In genomic region chr3L:18640584-18641527, dm6 we compare ENCODE assay signal across 5 fruit fly cellular contexts.
A peak's percentile ranks its signal among the peaks of the same experiment; 100 is the strongest.
TF ChIP-seq lines count a peak whose summit lies in the region.

No protein-coding gene starts in this region.

- TF ChIP-seq CTCF in whole organism, embryonic (GFP tag; optimal IDR thresholded peaks at IDR 0.05; lab: Kevin White, UChicago) = peak; percentile 22

TF ChIP-seq in whole organism, adult, 20 proteins besides CTCF, POLR2A, EP300 and RAD21 (continues in another document):
- peak; percentile 90 for TF ChIP-seq CG14711 (tag; optimal IDR thresholded peaks at IDR 0.05; lab: Kevin White, UChicago)
- TF ChIP-seq kay (GFP tag; lab: Kevin White, UChicago; ENCODE audit: borderline replicate concordance) = peak; percentile 98
- peak; percentile 96 for TF ChIP-seq Clk (GFP tag; optimal IDR thresholded peaks at IDR 0.05; lab: Kevin White, UChicago)
- TF ChIP-seq toe (GFP tag; optimal IDR thresholded peaks at IDR 0.05; lab: Kevin White, UChicago) = peak; percentile 96
- peak; percentile 69 for TF ChIP-seq tj (GFP tag; optimal IDR thresholded peaks at IDR 0.05; lab: Kevin White, UChicago)
- peak; percentile 96 for TF ChIP-seq CG11617 (GFP tag; optimal IDR thresholded peaks at IDR 0.05; lab: Kevin White, UChicago)
- TF ChIP-seq CG1620 (GFP tag; optimal IDR thresholded peaks at IDR 0.05; lab: Kevin White, UChicago) = peak; percentile 79
- TF ChIP-seq CG5204 (GFP tag; optimal IDR thresholded peaks at IDR 0.05; lab: Kevin White, UChicago) = peak; percentile 97
- peak; percentile 95 for TF ChIP-seq CG7101 (tag; optimal IDR thresholded peaks at IDR 0.05; lab: Kevin White, UChicago)
- TF ChIP-seq CG33017 (tag; optimal IDR thresholded peaks at IDR 0.05; lab: Kevin White, UChicago) = peak; percentile 96
- peak; percentile 96 for TF ChIP-seq CG7045 (GFP tag; optimal IDR thresholded peaks at IDR 0.05; lab: Kevin White, UChicago)
- TF ChIP-seq CG12768 (GFP tag; optimal IDR thresholded peaks at IDR 0.05; lab: Kevin White, UChicago) = peak; percentile 95
- peak; percentile 87 for TF ChIP-seq bab1 (GFP tag; optimal IDR thresholded peaks at IDR 0.05; lab: Kevin White, UChicago)
- TF ChIP-seq ovo (GFP tag; optimal IDR thresholded peaks at IDR 0.05; lab: Kevin White, UChicago) = peak; percentile 66
- no peak for TF ChIP-seq cnc (optimal IDR thresholded peaks at IDR 0.05; lab: Kevin White, UChicago)
- TF ChIP-seq Mnt (GFP tag; optimal IDR thresholded peaks at IDR 0.05; lab: Kevin White, UChicago) = peak; percentile 78
- TF ChIP-seq Hr96 (GFP tag; optimal IDR thresholded peaks at IDR 0.05; lab: Kevin White, UChicago) = peak; percentile 96
- peak; percentile 87 for TF ChIP-seq Crg-1 (GFP tag; optimal IDR thresholded peaks at IDR 0.05; lab: Kevin White, UChicago)

TF ChIP-seq in whole organism, embryonic, 481 proteins besides CTCF, POLR2A, EP300 and RAD21 (continues in another document):
- peak in 1 of 2 experiments; percentile 86 for TF ChIP-seq Hr78 (GFP tag; optimal IDR thresholded peaks at IDR 0.05; lab: Kevin White, UChicago)
- TF ChIP-seq CG17829 (tag; optimal IDR thresholded peaks at IDR 0.05; lab: Kevin White, UChicago) = peak; percentile 82
- TF ChIP-seq prd (optimal IDR thresholded peaks at IDR 0.05; lab: Kevin White, UChicago) = no peak
- peak; percentile 98 for TF ChIP-seq prd (GFP tag; IDR thresholded peaks at IDR 0.05; lab: Robert Waterston, UW)
- TF ChIP-seq exex (tag; optimal IDR thresholded peaks at IDR 0.05; lab: Kevin White, UChicago) = peak; percentile 62
- no peak for TF ChIP-seq bigmax (GFP tag; optimal IDR thresholded peaks at IDR 0.05; lab: Kevin White, UChicago)
- peak; percentile 54; the same call in 1 of the 2 replicates for TF ChIP-seq CG42726 (GFP tag; IDR thresholded peaks at IDR 0.05; lab: Robert Waterston, UW; ENCODE audit: partially characterized antibody)
- no peak for TF ChIP-seq CG9797 (GFP tag; optimal IDR thresholded peaks at IDR 0.05; lab: Kevin White, UChicago)
- peak; percentile 90 for TF ChIP-seq CG4820 (GFP tag; optimal IDR thresholded peaks at IDR 0.05; lab: Kevin White, UChicago)
- TF ChIP-seq ham (GFP tag; IDR thresholded peaks at IDR 0.05; lab: Robert Waterston, UW) = peak; percentile 89; the same call in 1 of the 2 replicates
- TF ChIP-seq CG3847 (GFP tag; IDR thresholded peaks at IDR 0.05; lab: Robert Waterston, UW) = peak; percentile 98
- TF ChIP-seq Neu2 (GFP tag; optimal IDR thresholded peaks at IDR 0.05; lab: Kevin White, UChicago; ENCODE audit: borderline replicate concordance) = peak; percentile 4
- TF ChIP-seq CG14860 (GFP tag; IDR thresholded peaks at IDR 0.05; lab: Robert Waterston, UW; ENCODE audit: partially characterized antibody) = no peak
- TF ChIP-seq sc (optimal IDR thresholded peaks at IDR 0.05; lab: Kevin White, UChicago) = no peak
- TF ChIP-seq sc (GFP tag; optimal IDR thresholded peaks at IDR 0.05; lab: Kevin White, UChicago) = peak; percentile 63
- peak; percentile 16; the same call in 1 of the 2 replicates for TF ChIP-seq CG13287 (GFP tag; IDR thresholded peaks at IDR 0.05; lab: Robert Waterston, UW; ENCODE audit: partially characterized antibody)
- peak; percentile 75 for TF ChIP-seq Nf-YB (GFP tag; optimal IDR thresholded peaks at IDR 0.05; lab: Kevin White, UChicago)

TF ChIP-seq in whole organism, prepupa, 60 proteins besides CTCF, POLR2A, EP300 and RAD21 (continues in another document):
- TF ChIP-seq Eip93F (GFP tag; optimal IDR thresholded peaks at IDR 0.05; lab: Kevin White, UChicago) = peak; percentile 38
- peak; percentile 85 for TF ChIP-seq Eip75B (GFP tag; optimal IDR thresholded peaks at IDR 0.05; lab: Kevin White, UChicago)
- TF ChIP-seq CG6276 (GFP tag; optimal IDR thresholded peaks at IDR 0.05; lab: Kevin White, UChicago) = peak; percentile 90
- TF ChIP-seq Sox102F (GFP tag; optimal IDR thresholded peaks at IDR 0.05; lab: Kevin White, UChicago) = peak; percentile 87
- peak; percentile 82 for TF ChIP-seq CG7368 (GFP tag; optimal IDR thresholded peaks at IDR 0.05; lab: Kevin White, UChicago)
- peak; percentile 96 for TF ChIP-seq acj6 (GFP tag; optimal IDR thresholded peaks at IDR 0.05; lab: Kevin White, UChicago)
- TF ChIP-seq Ets96B (tag; optimal IDR thresholded peaks at IDR 0.05; lab: Kevin White, UChicago) = peak; percentile 79
- TF ChIP-seq CG11294 (GFP tag; IDR thresholded peaks at IDR 0.05; lab: Robert Waterston, UW) = peak; percentile 97
- TF ChIP-seq Eip78C (GFP tag; lab: Kevin White, UChicago) = peak; percentile 96
- peak; percentile 94 for TF ChIP-seq CG32006 (GFP tag; optimal IDR thresholded peaks at IDR 0.05; lab: Kevin White, UChicago)
- TF ChIP-seq Smox (GFP tag; optimal IDR thresholded peaks at IDR 0.05; lab: Kevin White, UChicago) = peak; percentile 91
- peak; percentile 95 for TF ChIP-seq Hr39 (GFP tag; optimal IDR thresholded peaks at IDR 0.05; lab: Kevin White, UChicago)
- peak; percentile 96 for TF ChIP-seq Sox14 (GFP tag; optimal IDR thresholded peaks at IDR 0.05; lab: Kevin White, UChicago)
- peak; percentile 86 for TF ChIP-seq CG34406 (GFP tag; optimal IDR thresholded peaks at IDR 0.05; lab: Kevin White, UChicago)
- TF ChIP-seq cyc (GFP tag; optimal IDR thresholded peaks at IDR 0.05; lab: Kevin White, UChicago) = peak; percentile 95
- peak; percentile 91 for TF ChIP-seq Met (GFP tag; optimal IDR thresholded peaks at IDR 0.05; lab: Kevin White, UChicago)
- TF ChIP-seq CG11902 (GFP tag; optimal IDR thresholded peaks at IDR 0.05; lab: Kevin White, UChicago) = peak; percentile 86
- peak; percentile 98 for TF ChIP-seq CG15336 (GFP tag; IDR thresholded peaks at IDR 0.05; lab: Robert Waterston, UW)
- peak; percentile 95 for TF ChIP-seq achi (GFP tag; optimal IDR thresholded peaks at IDR 0.05; lab: Kevin White, UChicago)

TF ChIP-seq in whole organism, pupa, 21 proteins besides CTCF, POLR2A, EP300 and RAD21:
- TF ChIP-seq CG8159 (tag; optimal IDR thresholded peaks at IDR 0.05; lab: Kevin White, UChicago) (peak; percentile 86), gl (tag; optimal IDR thresholded peaks at IDR 0.05; lab: Kevin White, UChicago) (peak; percentile 61), CG15710 (tag; optimal IDR thresholded peaks at IDR 0.05; lab: Kevin White, UChicago) (peak; percentile 81), CG34367 (tag; optimal IDR thresholded peaks at IDR 0.05; lab: Kevin White, UChicago) (peak; percentile 87), rn (GFP tag; IDR thresholded peaks at IDR 0.05; lab: Robert Waterston, UW) (peak; percentile 99), CG13204 (GFP tag; optimal IDR thresholded peaks at IDR 0.05; lab: Kevin White, UChicago) (peak; percentile 45), CG17806 (tag; optimal IDR thresholded peaks at IDR 0.05; lab: Kevin White, UChicago) (peak; percentile 83), CG8301 (tag; optimal IDR thresholded peaks at IDR 0.05; lab: Kevin White, UChicago) (peak; percentile 96), CG14655 (GFP tag; optimal IDR thresholded peaks at IDR 0.05; lab: Kevin White, UChicago) (peak; percentile 96), CG12605 (GFP tag; IDR thresholded peaks at IDR 0.05; lab: Robert Waterston, UW) (peak; percentile 98), EcR (GFP tag; optimal IDR thresholded peaks at IDR 0.05; lab: Kevin White, UChicago) (no peak), fd96Ca (GFP tag; IDR thresholded peaks at IDR 0.05; lab: Robert Waterston, UW) (peak; percentile 96), Pif1B (GFP tag; optimal IDR thresholded peaks at IDR 0.05; lab: Kevin White, UChicago) (peak; percentile 82), Pif1A (GFP tag; optimal IDR thresholded peaks at IDR 0.05; lab: Kevin White, UChicago) (peak; percentile 84), D1 (tag; optimal IDR thresholded peaks at IDR 0.05; lab: Kevin White, UChicago) (peak; percentile 15), CG4496 (GFP tag; IDR thresholded peaks at IDR 0.05; lab: Robert Waterston, UW) (peak; percentile 99), CG10348 (GFP tag; IDR thresholded peaks at IDR 0.05; lab: Robert Waterston, UW) (peak; percentile 94), Snoo (tag; optimal IDR thresholded peaks at IDR 0.05; lab: Kevin White, UChicago) (peak; percentile 87), CG9948 (tag; optimal IDR thresholded peaks at IDR 0.05; lab: Kevin White, UChicago) (peak; percentile 90), Ets98B (GFP tag; IDR thresholded peaks at IDR 0.05; lab: Robert Waterston, UW) (peak; percentile 99), CG32121 (GFP tag; IDR thresholded peaks at IDR 0.05; lab: Robert Waterston, UW) (peak; percentile 99)

TF ChIP-seq in whole organism, wandering third instar larva, 38 proteins besides CTCF, POLR2A, EP300 and RAD21 (continues in another document):
- TF ChIP-seq dmrt93B (GFP tag; optimal IDR thresholded peaks at IDR 0.05; lab: Kevin White, UChicago) (peak; percentile 77), pan (optimal IDR thresholded peaks at IDR 0.05; lab: Kevin White, UChicago) (no peak), CrebA (GFP tag; optimal IDR thresholded peaks at IDR 0.05; lab: Kevin White, UChicago; ENCODE audit: borderline replicate concordance) (peak; percentile 46), CG32264 (GFP tag; optimal IDR thresholded peaks at IDR 0.05; lab: Kevin White, UChicago) (peak; percentile 67), br (GFP tag; optimal IDR thresholded peaks at IDR 0.05; lab: Kevin White, UChicago) (peak; percentile 76), Vsx2 (GFP tag; optimal IDR thresholded peaks at IDR 0.05; lab: Kevin White, UChicago; ENCODE audit: partially characterized antibody) (peak; percentile 97), Dif (GFP tag; optimal IDR thresholded peaks at IDR 0.05; lab: Kevin White, UChicago; ENCODE audit: partially characterized antibody) (peak; percentile 99), sv (GFP tag; optimal IDR thresholded peaks at IDR 0.05; lab: Kevin White, UChicago) (peak; percentile 95), Sp1 (GFP tag; optimal IDR thresholded peaks at IDR 0.05; lab: Kevin White, UChicago) (peak; percentile 91), psq (GFP tag; optimal IDR thresholded peaks at IDR 0.05; lab: Kevin White, UChicago) (peak; percentile 86), sage (GFP tag; optimal IDR thresholded peaks at IDR 0.05; lab: Kevin White, UChicago) (peak; percentile 67), Hr78 (GFP tag; optimal IDR thresholded peaks at IDR 0.05; lab: Kevin White, UChicago) (no peak), ey (GFP tag; optimal IDR thresholded peaks at IDR 0.05; lab: Kevin White, UChicago) (peak; percentile 95), Rel (GFP tag; optimal IDR thresholded peaks at IDR 0.05; lab: Kevin White, UChicago) (peak; percentile 44), Rel (tag; optimal IDR thresholded peaks at IDR 0.05; lab: Kevin White, UChicago) (peak; percentile 49), lola (GFP tag; optimal IDR thresholded peaks at IDR 0.05; lab: Kevin White, UChicago) (no peak), Myc (optimal IDR thresholded peaks at IDR 0.05; lab: Kevin White, UChicago) (no peak), brk (GFP tag; optimal IDR thresholded peaks at IDR 0.05; lab: Kevin White, UChicago) (peak; percentile 74), fru (GFP tag; optimal IDR thresholded peaks at IDR 0.05; lab: Kevin White, UChicago) (peak; percentile 87), Jra (GFP tag; optimal IDR thresholded peaks at IDR 0.05; lab: Kevin White, UChicago) (peak; percentile 62), OdsH (GFP tag; optimal IDR thresholded peaks at IDR 0.05; lab: Kevin White, UChicago) (peak; percentile 90), Hnf4 (GFP tag; optimal IDR thresholded peaks at IDR 0.05; lab: Kevin White, UChicago) (peak; percentile 87), HLH106 (tag; optimal IDR thresholded peaks at IDR 0.05; lab: Kevin White, UChicago) (peak; percentile 88)
